Worm (Caenorhabditis elegans) whole organism, L4 larva: ENCODE results near the gene hsp-110.

Experiments used
- D1046.2 ChIP-seq: fragments of 200-800 bp; sonication (Bioruptor generic); IDR thresholded peaks from 2 replicates; pipeline ENCODE4 v1.3.6; 2022; ENCODE audit warnings: missing genetic modification characterization, missing compliant biosample characterization
- F26F4.8 ChIP-seq: fragments of 200-800 bp; sonication (Bioruptor generic); conservative IDR thresholded peaks from 2 replicates; pipeline ENCODE4 v1.3.6; 2022; ENCODE audit warnings: missing genetic modification characterization, missing compliant biosample characterization
- F49E8.2 ChIP-seq: sonication (generic microtip); optimal IDR thresholded peaks from 2 replicates; lab custom pipeline; 2016; ENCODE audit warnings: missing compliant biosample characterization, mild to moderate bottlenecking, missing genetic modification characterization, borderline replicate concordance
- T20F7.1 ChIP-seq: fragments of 200-800 bp; sonication (Bioruptor generic); optimal IDR thresholded peaks from 2 replicates; lab custom pipeline; 2018; ENCODE audit warnings: mild to moderate bottlenecking, missing genetic modification characterization, missing compliant biosample characterization
- Y5F2A.4 ChIP-seq: fragments of 200-800 bp; sonication (Bioruptor generic); optimal IDR thresholded peaks from 2 replicates; lab custom pipeline; 2018; ENCODE audit warnings: mild to moderate bottlenecking, missing genetic modification characterization, missing compliant biosample characterization
- ZK546.5 ChIP-seq, 2 experiments: sonication (generic microtip); optimal IDR thresholded peaks; 2 replicates each; lab custom pipeline; 2017; ENCODE audit warnings: missing biosample characterization in 2 of 2, missing genetic modification characterization in 2 of 2
- arid-1 ChIP-seq: fragments of 200-800 bp; sonication (Bioruptor generic); conservative IDR thresholded peaks from 2 replicates; pipeline ENCODE4 v1.3.6; 2022; ENCODE audit warnings: missing genetic modification reagents, missing genetic modification characterization, missing compliant biosample characterization
- ceh-28 ChIP-seq: fragments of 150-350 bp; optimal IDR thresholded peaks from 2 replicates; lab custom pipeline; 2014; ENCODE audit warnings: missing biosample characterization, missing genetic modification reagents, missing genetic modification characterization
- ceh-82 ChIP-seq: sonication (generic microtip); optimal IDR thresholded peaks from 2 replicates; lab custom pipeline; 2017; ENCODE audit warnings: missing biosample characterization, missing genetic modification characterization
- cey-2 ChIP-seq: sonication (generic microtip); optimal IDR thresholded peaks from 3 replicates; lab custom pipeline; 2017; ENCODE audit warnings: missing genetic modification characterization, mild to moderate bottlenecking, missing compliant biosample characterization, antibody characterized with exemption, borderline replicate concordance; ENCODE audit not compliant: insufficient read depth
- ctbp-1 ChIP-seq: fragments of 200-800 bp; sonication (Bioruptor generic); IDR thresholded peaks from 2 replicates; pipeline ENCODE4 v1.3.6; 2022; ENCODE audit warnings: missing genetic modification reagents, missing genetic modification characterization, missing compliant biosample characterization
- dmd-8 ChIP-seq: fragments of 200-800 bp; sonication (Bioruptor generic); IDR thresholded peaks from 2 replicates; pipeline ENCODE4 v1.3.6; 2022; ENCODE audit warnings: missing genetic modification characterization, missing compliant biosample characterization
- dpl-1 ChIP-seq: fragments of 150-350 bp; optimal IDR thresholded peaks from 2 replicates; lab custom pipeline; 2014; ENCODE audit warnings: missing biosample characterization, missing genetic modification reagents, missing genetic modification characterization
- egl-43 ChIP-seq: fragments of 200-800 bp; sonication (Bioruptor generic); IDR thresholded peaks from 2 replicates; pipeline ENCODE4 v1.3.6; 2022; ENCODE audit warnings: missing genetic modification reagents, missing genetic modification characterization, missing compliant biosample characterization
- fkh-10 ChIP-seq: fragments of 150-350 bp; optimal IDR thresholded peaks from 2 replicates; lab custom pipeline; 2014; ENCODE audit warnings: missing biosample characterization, missing genetic modification reagents, missing genetic modification characterization
- hif-1 ChIP-seq, 2 experiments: sonication (generic microtip); optimal IDR thresholded peaks; 2 replicates each; lab custom pipeline; 2016 to 2017; ENCODE audit warnings: missing compliant biosample characterization in 2 of 2, missing genetic modification characterization in 2 of 2, missing genetic modification reagents in 2 of 2, missing genotype in 2 of 2, mild to moderate bottlenecking in 1 of 2
- hlh-30 ChIP-seq: sonication (generic microtip); optimal IDR thresholded peaks from 2 replicates; lab custom pipeline; 2017; ENCODE audit warnings: antibody characterized with exemption, mild to moderate bottlenecking, missing genetic modification characterization, missing compliant biosample characterization; ENCODE audit not compliant: insufficient read depth
- lim-7 ChIP-seq: fragments of 200-800 bp; sonication (Bioruptor generic); IDR thresholded peaks from 2 replicates; pipeline ENCODE4 v1.3.6; 2022; ENCODE audit warnings: missing genetic modification characterization, missing compliant biosample characterization
- lin-1 ChIP-seq: fragments of 200-800 bp; sonication (Bioruptor generic); IDR thresholded peaks from 2 replicates; pipeline ENCODE4 v1.3.6; 2022; ENCODE audit warnings: missing genetic modification reagents, missing genetic modification characterization, missing compliant biosample characterization
- lin-38 ChIP-seq: fragments of 200-800 bp; sonication (Bioruptor generic); IDR thresholded peaks from 2 replicates; pipeline ENCODE4 v1.3.6; 2022; ENCODE audit warnings: missing genetic modification reagents, missing genetic modification characterization, missing compliant biosample characterization
- lsy-2 ChIP-seq, 2 experiments: fragments of 150-350 bp in 1 of 2; sonication (generic microtip) in 1 of 2; optimal IDR thresholded peaks; 2 replicates each; lab custom pipeline; 2014 to 2017; ENCODE audit warnings: missing biosample characterization in 2 of 2, missing genetic modification characterization in 2 of 2
- madf-5 ChIP-seq, 2 experiments: fragments of 200-800 bp; sonication (Bioruptor generic); IDR thresholded peaks; 2 replicates each; pipeline ENCODE4 v1.3.6; 2022; ENCODE audit warnings: missing compliant biosample characterization in 2 of 2, missing genetic modification characterization in 2 of 2
- mdl-1 ChIP-seq, 2 experiments: fragments of 150-350 bp in 1 of 2; sonication (generic microtip) in 1 of 2; optimal IDR thresholded peaks; 2 replicates each; lab custom pipeline; 2014 to 2017; ENCODE audit warnings: missing biosample characterization in 2 of 2, missing genetic modification characterization in 2 of 2
- mep-1 ChIP-seq: fragments of 150-350 bp; sonication (generic microtip); optimal IDR thresholded peaks from 3 replicates; lab custom pipeline; 2014; ENCODE audit warnings: missing biosample characterization, missing genetic modification characterization
- mes-2 ChIP-seq: sonication (generic microtip); optimal IDR thresholded peaks from 2 replicates; lab custom pipeline; 2016; ENCODE audit warnings: missing genotype, mild to moderate bottlenecking, missing genetic modification characterization, missing compliant biosample characterization; ENCODE audit not compliant: poor library complexity, severe bottlenecking
- mxl-2 ChIP-seq: fragments of 200-800 bp; sonication (Bioruptor generic); conservative IDR thresholded peaks from 2 replicates; pipeline ENCODE4 v1.3.6; 2022; ENCODE audit warnings: missing genetic modification reagents, missing genetic modification characterization, missing compliant biosample characterization
- mxl-3 ChIP-seq: fragments of 200-800 bp; sonication (Bioruptor generic); optimal IDR thresholded peaks from 2 replicates; lab custom pipeline; 2018; ENCODE audit warnings: mild to moderate bottlenecking, missing genetic modification characterization, missing compliant biosample characterization
- nhr-102 ChIP-seq: sonication (generic microtip); optimal IDR thresholded peaks from 2 replicates; lab custom pipeline; 2016; ENCODE audit warnings: mild to moderate bottlenecking, missing genetic modification characterization, moderate library complexity, missing compliant biosample characterization
- nhr-111 ChIP-seq: fragments of 200-800 bp; sonication (Bioruptor generic); optimal IDR thresholded peaks from 2 replicates; lab custom pipeline; 2018; ENCODE audit warnings: mild to moderate bottlenecking, missing genetic modification characterization, missing compliant biosample characterization
- nhr-237 ChIP-seq: sonication (generic microtip); optimal IDR thresholded peaks from 2 replicates; lab custom pipeline; 2017; ENCODE audit warnings: missing biosample characterization, missing genetic modification characterization
- nhr-41 ChIP-seq: fragments of 200-800 bp; sonication (Bioruptor generic); IDR thresholded peaks from 2 replicates; pipeline ENCODE4 v1.3.6; 2022; ENCODE audit warnings: missing genetic modification reagents, missing genetic modification characterization, missing compliant biosample characterization
- nhr-42 ChIP-seq: fragments of 200-800 bp; sonication (Bioruptor generic); IDR thresholded peaks from 2 replicates; pipeline ENCODE4 v1.3.6; 2022; ENCODE audit warnings: missing genetic modification characterization, missing compliant biosample characterization
- nhr-6 ChIP-seq: fragments of 150-350 bp; optimal IDR thresholded peaks from 2 replicates; lab custom pipeline; 2014; ENCODE audit warnings: missing biosample characterization, missing genetic modification characterization
- nhr-77 ChIP-seq: fragments of 150-350 bp; optimal IDR thresholded peaks from 2 replicates; lab custom pipeline; 2014; ENCODE audit warnings: missing biosample characterization, missing genetic modification characterization
- pha-4 ChIP-seq, 2 experiments: fragments of 150-350 bp in 1 of 2; fragments of 200-800 bp in 1 of 2; sonication (Bioruptor generic) in 1 of 2; IDR thresholded peaks in 1 of 2; optimal IDR thresholded peaks in 1 of 2; 2 replicates each; pipeline versions ENCODE4 v1.3.6 to Lab custom; 2014 to 2022; ENCODE audit warnings: missing genetic modification characterization in 2 of 2, missing genetic modification reagents in 2 of 2, missing biosample characterization in 1 of 2, missing compliant biosample characterization in 1 of 2
- php-3 ChIP-seq: fragments of 200-800 bp; sonication (Bioruptor generic); IDR thresholded peaks from 2 replicates; pipeline ENCODE4 v1.3.6; 2022; ENCODE audit warnings: missing genetic modification reagents, missing genetic modification characterization, missing compliant biosample characterization
- saeg-2 ChIP-seq: fragments of 200-800 bp; sonication (Bioruptor generic); IDR thresholded peaks from 2 replicates; pipeline ENCODE4 v1.3.6; 2022; ENCODE audit warnings: missing genetic modification reagents, missing genetic modification characterization, missing compliant biosample characterization
- snpc-1.2 ChIP-seq: fragments of 200-800 bp; sonication (Bioruptor generic); IDR thresholded peaks from 2 replicates; pipeline ENCODE4 v1.3.6; 2022; ENCODE audit warnings: missing genetic modification reagents, missing genetic modification characterization, missing compliant biosample characterization
- unc-39 ChIP-seq: sonication (generic microtip); optimal IDR thresholded peaks from 2 replicates; lab custom pipeline; 2017; ENCODE audit warnings: missing biosample characterization, missing genetic modification characterization
- unc-62 ChIP-seq, 3 experiments: fragments of 150-350 bp in 1 of 3; sonication (generic microtip); optimal IDR thresholded peaks in 2 of 3; peaks in 1 of 3; 1 replicate in 1 of 3; 2 replicates in 2 of 3; lab custom pipeline; 2014 to 2017; ENCODE audit warnings: missing biosample characterization in 3 of 3, missing genetic modification characterization in 3 of 3, missing genetic modification reagents in 3 of 3, missing genotype in 1 of 3
- vab-7 ChIP-seq: fragments of 200-800 bp; sonication (Bioruptor generic); IDR thresholded peaks from 2 replicates; pipeline ENCODE4 v1.3.6; 2022; ENCODE audit warnings: missing genetic modification reagents, missing genetic modification characterization, missing compliant biosample characterization
- zfp-3 ChIP-seq: fragments of 200-800 bp; sonication (Bioruptor generic); conservative IDR thresholded peaks from 2 replicates; pipeline ENCODE4 v1.3.6; 2022; ENCODE audit warnings: missing genetic modification reagents, missing genetic modification characterization, missing compliant biosample characterization
- zip-11 ChIP-seq: fragments of 200-800 bp; sonication (Bioruptor generic); IDR thresholded peaks from 2 replicates; pipeline ENCODE4 v1.3.6; 2022; ENCODE audit warnings: missing genetic modification characterization, missing compliant biosample characterization

Gene hsp-110

DNA sequence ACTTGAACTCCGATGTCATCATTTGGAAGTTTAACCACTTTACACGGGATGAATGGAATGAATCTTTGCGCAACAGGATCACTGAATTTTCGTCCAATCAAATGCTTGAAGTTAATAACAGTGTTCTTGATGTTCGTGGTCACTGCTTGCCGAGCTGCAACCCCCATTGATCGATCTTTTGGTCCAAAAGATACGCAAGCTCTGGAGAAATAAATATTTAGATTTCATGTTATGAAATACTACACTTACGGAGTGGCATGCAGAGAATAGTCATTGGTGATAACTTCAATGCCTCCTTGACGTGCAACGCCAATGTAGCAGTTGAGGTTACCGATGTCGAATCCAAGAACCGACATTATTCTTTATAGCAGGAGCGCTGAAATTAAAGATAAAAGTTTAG lies at the start of gene hsp-110:
Gene hsp-110 (minus strand): TSS at position 376 of the 400 bp plus-strand sequence.
- TF ChIP-seq vab-7 (GFP tag; lab: Robert Waterston, UW): peak; percentile 25; the same call in 1 of the 2 replicates
- no peak for TF ChIP-seq madf-5 (GFP tag; IDR thresholded peaks at IDR 0.05; lab: Robert Waterston, UW)
- 0 out of 2 replicates have a peak, but pooled peaks have one; percentile 22 for TF ChIP-seq egl-43 (GFP tag; lab: Robert Waterston, UW)
- TF ChIP-seq lim-7: peak; percentile 84
- no peak for TF ChIP-seq F49E8.2 (tag; lab: Kevin White, UChicago)
- TF ChIP-seq mxl-2 (GFP tag; lab: Robert Waterston, UW): no peak
- no peak for TF ChIP-seq nhr-6 (tag; lab: Kevin White, UChicago)
- no peak for TF ChIP-seq unc-39 (tag; lab: Kevin White, UChicago)
- 0 out of 2 replicates have a peak, but pooled peaks have one; percentile 6 for TF ChIP-seq F26F4.8
- TF ChIP-seq nhr-111 (GFP tag; lab: Kevin White, UChicago): no peak
- no peak for TF ChIP-seq dmd-8 (GFP tag; lab: Robert Waterston, UW)
- no peak for TF ChIP-seq php-3 (GFP tag; lab: Robert Waterston, UW)
- TF ChIP-seq mxl-3 (GFP tag; lab: Kevin White, UChicago): no peak
- peak; percentile 21; the same call in 1 of the 2 replicates for TF ChIP-seq arid-1 (GFP tag; lab: Robert Waterston, UW)

ce11 chrIII:8494708-8495107 lies 48.0 kb upstream of the hsp-110 start, which contains the start of gene pac-1:
TSS of gene pac-1 (plus strand) at chrIII:8495008.
- TF ChIP-seq nhr-6 (tag; lab: Kevin White, UChicago) (no peak), unc-39 (tag; lab: Kevin White, UChicago) (no peak), zfp-3 (GFP tag; lab: Robert Waterston, UW) (no peak), mes-2 (tag; lab: Kevin White, UChicago) (no peak), ZK546.5 (tag; optimal IDR thresholded peaks at IDR 0.05; lab: Kevin White, UChicago) (no peak), cey-2 (no peak), pha-4 (GFP tag; IDR thresholded peaks at IDR 0.05; lab: Robert Waterston, UW) (no peak), pha-4 (tag; optimal IDR thresholded peaks at IDR 0.05; lab: Kevin White, UChicago) (no peak)

ce11 chrIII:8491945-8492344 lies 45.2 kb upstream of the hsp-110 start:
- no peak for TF ChIP-seq ctbp-1
- TF ChIP-seq nhr-42 (GFP tag; lab: Robert Waterston, UW): no peak
- TF ChIP-seq D1046.2 (GFP tag; lab: Robert Waterston, UW): no peak

DNA sequence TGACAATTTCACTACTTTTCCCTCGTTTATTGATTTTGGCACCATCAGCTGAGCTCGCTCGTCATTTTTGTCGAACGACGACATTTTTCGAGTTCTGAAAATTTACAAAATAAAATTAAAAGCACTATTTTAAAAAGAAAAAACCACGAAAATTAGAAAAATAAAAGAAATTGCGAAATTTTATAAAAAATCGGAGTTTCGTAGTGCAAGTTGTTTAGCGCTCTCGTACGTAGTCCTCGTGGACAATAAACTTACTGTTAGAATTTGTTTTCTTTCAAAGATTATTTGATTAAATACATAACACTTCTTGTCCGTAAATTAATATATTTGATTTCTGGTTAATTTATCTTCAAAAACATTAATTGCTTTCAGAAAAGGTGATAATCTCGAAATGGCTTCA lies 43.5 kb upstream of the hsp-110 start, which contains the start of the genes ess-2 and F42H10.2:
Gene ess-2 (minus strand): TSS at position 99 of the 400 bp plus-strand sequence.
Gene F42H10.2 (plus strand): TSS at position 367 of the 400 bp plus-strand sequence.
- TF ChIP-seq D1046.2 (GFP tag; lab: Robert Waterston, UW) (no peak), dpl-1 (GFP tag; lab: Kevin White, UChicago) (peak; percentile 44), hif-1 (tag; optimal IDR thresholded peaks at IDR 0.05; lab: Kevin White, UChicago) (peak in 1 of 2 experiments; percentile 1), fkh-10 (no peak), zip-11 (GFP tag; lab: Robert Waterston, UW) (no peak), php-3 (GFP tag; lab: Robert Waterston, UW) (no peak), mdl-1 (tag; optimal IDR thresholded peaks at IDR 0.05; lab: Kevin White, UChicago) (no peak), snpc-1.2 (GFP tag; lab: Robert Waterston, UW) (no peak), nhr-237 (tag; lab: Kevin White, UChicago) (no peak), saeg-2 (no peak), nhr-102 (no peak), Y5F2A.4 (GFP tag; lab: Kevin White, UChicago) (no peak), lsy-2 (tag; optimal IDR thresholded peaks at IDR 0.05; lab: Kevin White, UChicago) (peak in 1 of 2 experiments; percentile 83), mep-1 (tag; lab: Kevin White, UChicago) (peak; percentile 34), mxl-2 (GFP tag; lab: Robert Waterston, UW) (no peak), nhr-41 (GFP tag; lab: Robert Waterston, UW) (no peak), mxl-3 (GFP tag; lab: Kevin White, UChicago) (no peak), unc-62 (GFP tag; optimal IDR thresholded peaks at IDR 0.05 in 1 of 2; lab: Kevin White, UChicago) (no peak), unc-62 (tag; optimal IDR thresholded peaks at IDR 0.05; lab: Kevin White, UChicago) (no peak), nhr-77 (peak; percentile 1), hlh-30 (tag; lab: Kevin White, UChicago) (peak; percentile 26), T20F7.1 (GFP tag; lab: Kevin White, UChicago) (peak; percentile 97), ceh-28 (no peak), lin-38 (GFP tag; lab: Robert Waterston, UW) (no peak), ceh-82 (tag; lab: Kevin White, UChicago) (no peak), lin-1 (GFP tag; lab: Robert Waterston, UW) (no peak), nhr-6 (tag; lab: Kevin White, UChicago) (peak; percentile 4)
